Worm (Caenorhabditis elegans) whole organism, L1 larva: ENCODE data around the gene K03B4.1.

Experiments
- F16B12.6 ChIP-seq: fragments of 150-350 bp; optimal IDR thresholded peaks from 2 replicates; lab custom pipeline; 2014; ENCODE audit warnings: missing biosample characterization, missing genetic modification characterization
- aha-1 ChIP-seq: fragments of 150-350 bp; optimal IDR thresholded peaks from 2 replicates; lab custom pipeline; 2014; ENCODE audit warnings: missing biosample characterization, missing genetic modification characterization
- aly-2 ChIP-seq: fragments of 150-350 bp; optimal IDR thresholded peaks from 2 replicates; lab custom pipeline; 2014; ENCODE audit warnings: missing biosample characterization, missing genetic modification characterization
- ama-1 ChIP-seq: fragments of 150-350 bp; optimal IDR thresholded peaks from 2 replicates; lab custom pipeline; 2014
- blmp-1 ChIP-seq: fragments of 150-350 bp; optimal IDR thresholded peaks from 2 replicates; lab custom pipeline; 2014; ENCODE audit warnings: missing biosample characterization, missing genetic modification characterization
- ceh-63 ChIP-seq: fragments of 200-800 bp; sonication (Bioruptor generic); optimal IDR thresholded peaks from 2 replicates; lab custom pipeline; 2018; ENCODE audit warnings: mild to moderate bottlenecking, missing genetic modification characterization, missing compliant biosample characterization
- ceh-82 ChIP-seq, 3 experiments: fragments of 150-350 bp in 1 of 3; sonication (generic microtip) in 2 of 3; optimal IDR thresholded peaks; 2 replicates each; lab custom pipeline; 2014 to 2017; ENCODE audit warnings: missing biosample characterization in 3 of 3, missing genetic modification characterization in 3 of 3
- ceh-90 ChIP-seq: sonication (generic microtip); optimal IDR thresholded peaks from 2 replicates; lab custom pipeline; 2016; ENCODE audit warnings: missing genetic modification characterization, missing compliant biosample characterization
- ces-1 ChIP-seq: fragments of 150-350 bp; optimal IDR thresholded peaks from 2 replicates; lab custom pipeline; 2014; ENCODE audit warnings: missing biosample characterization, missing genetic modification reagents, missing genetic modification characterization
- dsc-1 ChIP-seq: sonication (generic microtip); optimal IDR thresholded peaks from 2 replicates; lab custom pipeline; 2016; ENCODE audit warnings: mild to moderate bottlenecking, missing genetic modification characterization, missing compliant biosample characterization
- efl-3 ChIP-seq: fragments of 200-800 bp; sonication (Bioruptor generic); optimal IDR thresholded peaks from 2 replicates; lab custom pipeline; 2018; ENCODE audit warnings: mild to moderate bottlenecking, missing genetic modification characterization, missing compliant biosample characterization
- egl-27 ChIP-seq, 2 experiments: fragments of 150-350 bp in 1 of 2; sonication (generic microtip); optimal IDR thresholded peaks; 3 replicates each; lab custom pipeline; 2017 to 2018; ENCODE audit warnings: missing biosample characterization in 2 of 2, missing genetic modification characterization in 2 of 2, missing genetic modification reagents in 2 of 2
- elt-2 ChIP-seq: sonication (generic microtip); optimal IDR thresholded peaks from 2 replicates; lab custom pipeline; 2016; ENCODE audit warnings: missing genetic modification characterization, mild to moderate bottlenecking, inconsistent platforms, missing compliant biosample characterization, missing genetic modification reagents
- elt-3 ChIP-seq, 6 experiments: fragments of 150-350 bp in 1 of 6; sonication (generic microtip); optimal IDR thresholded peaks; 2 replicates each; lab custom pipeline; 2017 to 2018; ENCODE audit warnings: missing biosample characterization in 6 of 6, missing genetic modification characterization in 6 of 6, inconsistent platforms in 1 of 6
- ets-5 ChIP-seq: fragments of 200-800 bp; sonication (Bioruptor generic); IDR thresholded peaks from 2 replicates; pipeline ENCODE4 v1.3.6; 2022; ENCODE audit warnings: missing genetic modification characterization, missing compliant biosample characterization
- fkh-10 ChIP-seq: sonication (generic microtip); optimal IDR thresholded peaks from 2 replicates; lab custom pipeline; 2017; ENCODE audit warnings: missing biosample characterization, missing genetic modification reagents, missing genetic modification characterization
- fkh-4 ChIP-seq: sonication (generic microtip); optimal IDR thresholded peaks from 2 replicates; lab custom pipeline; 2016; ENCODE audit warnings: missing compliant biosample characterization, missing genetic modification characterization, borderline replicate concordance
- grh-1 ChIP-seq: fragments of 200-800 bp; sonication (Bioruptor generic); IDR thresholded peaks from 2 replicates; pipeline ENCODE4 v1.3.6; 2022; ENCODE audit warnings: missing genetic modification reagents, missing genetic modification characterization, missing compliant biosample characterization
- hlh-4 ChIP-seq: sonication (generic microtip); optimal IDR thresholded peaks from 2 replicates; lab custom pipeline; 2016; ENCODE audit warnings: mild to moderate bottlenecking, missing genetic modification characterization, missing compliant biosample characterization
- hpl-2 ChIP-seq: fragments of 150-350 bp; optimal IDR thresholded peaks from 2 replicates; lab custom pipeline; 2014; ENCODE audit warnings: missing biosample characterization, missing genetic modification reagents, missing genetic modification characterization
- irx-1 ChIP-seq: sonication (generic microtip); optimal IDR thresholded peaks from 2 replicates; lab custom pipeline; 2016; ENCODE audit warnings: missing genetic modification characterization, missing compliant biosample characterization
- lin-14 ChIP-seq: fragments of 200-800 bp; sonication (Bioruptor generic); optimal IDR thresholded peaks from 2 replicates; lab custom pipeline; 2018; ENCODE audit warnings: mild to moderate bottlenecking, missing genetic modification characterization, moderate library complexity, missing compliant biosample characterization
- lin-35 ChIP-seq, 2 experiments: fragments of 150-350 bp; optimal IDR thresholded peaks; 2 replicates each; lab custom pipeline; 2014; ENCODE audit warnings: missing biosample characterization in 2 of 2, missing genetic modification characterization in 2 of 2, missing genetic modification reagents in 2 of 2
- lir-3 ChIP-seq: sonication (generic microtip); optimal IDR thresholded peaks from 2 replicates; lab custom pipeline; 2016; ENCODE audit warnings: mild to moderate bottlenecking, missing genetic modification characterization, moderate library complexity, missing compliant biosample characterization; ENCODE audit not compliant: poor library complexity
- lsy-2 ChIP-seq, 2 experiments: fragments of 150-350 bp; optimal IDR thresholded peaks; 2 replicates each; lab custom pipeline; 2014; ENCODE audit warnings: missing biosample characterization in 2 of 2, missing genetic modification characterization in 2 of 2
- mab-9 ChIP-seq: fragments of 200-800 bp; sonication (Bioruptor generic); IDR thresholded peaks from 2 replicates; pipeline ENCODE4 v1.3.6; 2022; ENCODE audit warnings: missing genetic modification reagents, missing genetic modification characterization, missing compliant biosample characterization
- mef-2 ChIP-seq: fragments of 150-350 bp; optimal IDR thresholded peaks from 2 replicates; lab custom pipeline; 2014; ENCODE audit warnings: missing biosample characterization, missing genetic modification characterization
- nhr-12 ChIP-seq: sonication (generic microtip); optimal IDR thresholded peaks from 2 replicates; lab custom pipeline; 2017; ENCODE audit warnings: missing biosample characterization, missing genetic modification characterization
- nhr-20 ChIP-seq: sonication (generic microtip); optimal IDR thresholded peaks from 2 replicates; lab custom pipeline; 2016; ENCODE audit warnings: mild to moderate bottlenecking, missing genetic modification characterization, missing compliant biosample characterization
- nhr-47 ChIP-seq: sonication (generic microtip); optimal IDR thresholded peaks from 2 replicates; lab custom pipeline; 2016; ENCODE audit warnings: mild to moderate bottlenecking, missing genetic modification characterization, moderate library complexity, missing compliant biosample characterization
- nhr-84 ChIP-seq: sonication (generic microtip); optimal IDR thresholded peaks from 2 replicates; lab custom pipeline; 2017; ENCODE audit warnings: missing biosample characterization, missing genetic modification characterization
- pag-3 ChIP-seq: sonication (generic microtip); optimal IDR thresholded peaks from 2 replicates; lab custom pipeline; 2017; ENCODE audit warnings: missing genetic modification characterization, mild to moderate bottlenecking, missing compliant biosample characterization, antibody characterized with exemption, borderline replicate concordance; ENCODE audit not compliant: insufficient read depth
- rnt-1 ChIP-seq: sonication (generic microtip); optimal IDR thresholded peaks from 2 replicates; lab custom pipeline; 2016; ENCODE audit warnings: mild to moderate bottlenecking, missing genetic modification characterization, moderate library complexity, missing compliant biosample characterization
- skn-1 ChIP-seq: fragments of 150-350 bp; optimal IDR thresholded peaks from 2 replicates; lab custom pipeline; 2014; ENCODE audit warnings: missing biosample characterization, missing genetic modification characterization
- snpc-4 ChIP-seq: fragments of 150-350 bp; optimal IDR thresholded peaks from 2 replicates; lab custom pipeline; 2014; ENCODE audit warnings: missing biosample characterization, missing genetic modification characterization
- snu-23 ChIP-seq: sonication (generic microtip); optimal IDR thresholded peaks from 2 replicates; lab custom pipeline; 2016; ENCODE audit warnings: missing genetic modification characterization, missing compliant biosample characterization
- swsn-7 ChIP-seq: sonication (generic microtip); optimal IDR thresholded peaks from 2 replicates; lab custom pipeline; 2016; ENCODE audit warnings: missing genetic modification characterization, missing compliant biosample characterization
- tlp-1 ChIP-seq: fragments of 150-350 bp; optimal IDR thresholded peaks from 2 replicates; lab custom pipeline; 2014; ENCODE audit warnings: missing biosample characterization, missing genetic modification characterization
- unc-62 ChIP-seq: fragments of 150-350 bp; optimal IDR thresholded peaks from 2 replicates; lab custom pipeline; 2014; ENCODE audit warnings: missing biosample characterization, missing genetic modification reagents, missing genetic modification characterization
- unc-98 ChIP-seq: fragments of 200-800 bp; sonication (Bioruptor generic); IDR thresholded peaks from 2 replicates; pipeline ENCODE4 v1.3.6; 2022; ENCODE audit warnings: missing genetic modification characterization, missing compliant biosample characterization
- vab-15 ChIP-seq: sonication (generic microtip); optimal IDR thresholded peaks from 2 replicates; lab custom pipeline; 2017; ENCODE audit warnings: missing genotype, mild to moderate bottlenecking, missing genetic modification characterization, missing compliant biosample characterization
- xbp-1 ChIP-seq: sonication (generic microtip); optimal IDR thresholded peaks from 2 replicates; lab custom pipeline; 2016; ENCODE audit warnings: missing genetic modification characterization, missing compliant biosample characterization
- zip-4 ChIP-seq: fragments of 200-800 bp; sonication (Bioruptor generic); optimal IDR thresholded peaks from 2 replicates; lab custom pipeline; 2018; ENCODE audit warnings: mild to moderate bottlenecking, missing genetic modification characterization, moderate library complexity, missing compliant biosample characterization
- ztf-11 ChIP-seq, 2 experiments: sonication (generic microtip); optimal IDR thresholded peaks; 2 replicates each; lab custom pipeline; 2016 to 2017; ENCODE audit warnings: missing genetic modification characterization in 2 of 2, missing biosample characterization in 1 of 2, missing compliant biosample characterization in 1 of 2

K03B4.1 gene

DNA sequence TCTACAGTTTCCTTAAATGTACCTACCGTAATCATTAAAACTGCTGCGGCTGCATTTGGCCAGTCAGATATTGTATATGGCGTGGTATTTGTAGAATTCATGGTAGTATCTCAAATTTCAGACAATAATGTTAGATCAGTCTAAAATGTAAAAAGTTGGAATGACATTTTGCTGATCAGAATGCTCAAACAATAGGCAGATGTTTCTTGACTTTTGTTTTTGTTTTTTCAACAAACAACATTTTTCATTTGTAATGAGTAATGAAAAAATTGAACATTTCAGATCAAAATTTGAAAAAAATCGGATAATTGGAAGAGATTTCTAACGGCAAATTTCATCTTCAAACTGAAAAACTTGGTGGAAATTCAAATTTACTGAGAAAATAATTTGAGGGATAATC, 20.5 kb upstream of the K03B4.1 start, which contains the start of gene srx-77:
srx-77 (minus strand) TSS at position 101 of the 400 bp plus-strand sequence.
- TF ChIP-seq ceh-82 (tag; optimal IDR thresholded peaks at IDR 0.05; lab: Kevin White, UChicago): no peak
- no peak for TF ChIP-seq pag-3 (tag; lab: Kevin White, UChicago)
- TF ChIP-seq swsn-7: no peak
- no peak for TF ChIP-seq lsy-2 (tag; optimal IDR thresholded peaks at IDR 0.05; lab: Kevin White, UChicago)
- no peak for TF ChIP-seq grh-1 (GFP tag; lab: Robert Waterston, UW)
- TF ChIP-seq blmp-1 (tag; lab: Kevin White, UChicago): no peak

DNA sequence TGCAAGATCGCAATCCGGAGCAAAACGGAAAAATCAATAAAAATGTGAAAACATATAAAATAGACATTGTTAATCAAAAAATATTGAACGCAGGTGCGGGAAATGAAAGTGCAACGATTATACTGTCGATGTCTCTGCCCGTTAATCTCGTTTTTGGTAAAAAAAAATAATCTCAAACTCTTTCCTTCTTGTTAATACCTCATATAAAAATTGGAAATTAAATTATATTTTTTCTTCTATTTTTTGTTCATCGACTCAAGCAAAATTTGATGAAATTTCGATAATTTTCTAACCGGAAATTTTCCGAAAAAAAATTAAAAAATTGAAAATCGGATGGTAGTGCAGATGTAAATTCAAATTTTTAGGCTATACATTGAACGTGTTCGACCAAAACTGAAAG, 16.6 kb upstream of the K03B4.1 start, which contains the start of gene K03B4.9:
K03B4.9 (minus strand) TSS at position 101 of the 400 bp plus-strand sequence.
- TF ChIP-seq nhr-20 (no peak), nhr-47 (tag; lab: Kevin White, UChicago) (no peak), tlp-1 (tag; lab: Kevin White, UChicago) (no peak)

DNA sequence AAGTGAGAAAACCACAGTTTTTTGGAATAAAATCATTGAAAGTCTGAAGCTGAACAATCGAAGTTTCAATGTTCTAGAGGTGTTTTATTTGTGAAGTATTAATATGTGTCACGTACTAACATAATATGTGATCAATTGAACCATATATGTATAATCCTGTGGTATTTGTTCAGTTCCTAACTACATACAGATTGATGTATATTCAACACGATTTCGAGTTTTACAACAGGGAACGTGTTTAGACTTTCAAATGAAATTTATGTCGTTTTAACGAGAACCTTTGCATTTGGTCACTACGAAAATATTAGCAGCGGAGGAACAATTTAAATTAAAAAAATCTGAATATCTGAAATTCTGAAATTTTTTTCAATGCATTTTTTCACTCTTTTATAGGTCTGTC, 14.6 kb upstream of the K03B4.1 start, which contains the start of gene K03B4.8:
K03B4.8 (minus strand) TSS at position 101 of the 400 bp plus-strand sequence.
- TF ChIP-seq lir-3 (tag; lab: Kevin White, UChicago) (no peak), hlh-4 (tag; lab: Kevin White, UChicago) (no peak), vab-15 (tag; lab: Kevin White, UChicago) (no peak), egl-27 (tag; optimal IDR thresholded peaks at IDR 0.05; lab: Kevin White, UChicago) (no peak), efl-3 (GFP tag; lab: Kevin White, UChicago) (no peak), ets-5 (GFP tag; lab: Robert Waterston, UW) (no peak), fkh-10 (GFP tag; lab: Kevin White, UChicago) (no peak), lsy-2 (tag; optimal IDR thresholded peaks at IDR 0.05; lab: Kevin White, UChicago) (no peak), ceh-90 (tag; lab: Kevin White, UChicago) (no peak), unc-98 (GFP tag; lab: Robert Waterston, UW) (no peak), mef-2 (no peak), blmp-1 (tag; lab: Kevin White, UChicago) (no peak), nhr-12 (tag; lab: Kevin White, UChicago) (no peak)

DNA sequence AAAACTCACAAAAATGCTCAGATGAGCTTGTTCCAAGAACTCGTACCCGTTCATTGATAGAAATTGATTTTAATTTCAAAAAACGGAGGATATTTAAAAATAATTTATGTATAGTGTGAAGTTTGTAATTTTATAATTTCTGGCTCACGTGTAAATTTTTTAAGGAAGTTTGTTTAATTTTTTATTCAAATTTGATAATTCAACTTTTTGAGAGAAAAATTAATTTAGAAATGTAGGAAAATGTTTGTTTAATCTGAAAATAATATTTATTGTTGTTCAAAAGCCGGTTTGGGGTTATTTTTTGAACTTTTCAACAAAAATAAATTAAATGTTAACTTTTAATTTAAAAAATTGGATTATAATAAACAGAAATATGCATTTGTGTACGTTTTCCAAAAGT, 13.0 kb upstream of the K03B4.1 start, which contains the start of gene K03B4.6:
K03B4.6 (minus strand) TSS at position 101 of the 400 bp plus-strand sequence.
- no peak for TF ChIP-seq irx-1
- TF ChIP-seq hpl-2 (GFP tag; lab: Kevin White, UChicago): no peak
- TF ChIP-seq ces-1 (GFP tag; lab: Kevin White, UChicago): no peak
- no peak for TF ChIP-seq lir-3 (tag; lab: Kevin White, UChicago)
- no peak for TF ChIP-seq F16B12.6 (tag; lab: Kevin White, UChicago)
- TF ChIP-seq unc-62 (GFP tag; lab: Kevin White, UChicago): no peak
- TF ChIP-seq xbp-1 (tag; lab: Kevin White, UChicago): no peak
- no peak for TF ChIP-seq blmp-1 (tag; lab: Kevin White, UChicago)
- no peak for TF ChIP-seq dsc-1 (tag; lab: Kevin White, UChicago)
- TF ChIP-seq nhr-84 (tag; lab: Kevin White, UChicago): no peak
- TF ChIP-seq elt-2 (tag; lab: Kevin White, UChicago): no peak
- TF ChIP-seq mab-9 (GFP tag; lab: Robert Waterston, UW): no peak
- TF ChIP-seq skn-1 (tag; lab: Kevin White, UChicago): no peak
- no peak for TF ChIP-seq nhr-20
- no peak for TF ChIP-seq ceh-63 (GFP tag; lab: Kevin White, UChicago)
- no peak for TF ChIP-seq lin-35 (GFP tag; optimal IDR thresholded peaks at IDR 0.05; lab: Kevin White, UChicago)

DNA sequence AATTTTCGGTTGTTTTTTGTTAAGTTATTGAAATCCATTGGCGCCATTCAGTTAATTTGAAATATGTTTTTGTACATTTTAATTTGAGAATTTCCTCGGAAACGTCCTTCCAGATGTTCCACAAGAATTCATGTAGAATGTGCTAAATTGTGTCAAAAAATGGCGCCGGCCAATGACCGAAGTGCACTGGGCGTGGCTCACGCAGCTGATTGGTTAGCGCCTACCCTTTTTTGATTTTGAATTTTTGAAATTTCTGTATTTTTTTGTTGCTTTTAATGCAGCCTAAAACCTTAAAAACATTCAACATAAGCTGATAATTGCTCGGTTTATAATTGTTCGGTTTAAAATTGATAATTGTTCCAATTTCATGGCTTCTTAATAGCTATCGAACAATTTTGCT, 12.3 kb upstream of the K03B4.1 start:
- TF ChIP-seq snu-23 (GFP tag; lab: Kevin White, UChicago) (no peak), aly-2 (tag; lab: Kevin White, UChicago) (no peak), nhr-84 (tag; lab: Kevin White, UChicago) (no peak), lin-14 (GFP tag; lab: Kevin White, UChicago) (no peak), rnt-1 (tag; lab: Kevin White, UChicago) (no peak), nhr-47 (tag; lab: Kevin White, UChicago) (no peak), ztf-11 (tag; optimal IDR thresholded peaks at IDR 0.05; lab: Kevin White, UChicago) (no peak), efl-3 (GFP tag; lab: Kevin White, UChicago) (no peak), vab-15 (tag; lab: Kevin White, UChicago) (no peak), aha-1 (no peak), fkh-4 (no peak), elt-3 (tag; optimal IDR thresholded peaks at IDR 0.05; lab: Kevin White, UChicago) (no peak), zip-4 (no peak), ama-1 (lab: Kevin White, UChicago) (no peak), ceh-63 (GFP tag; lab: Kevin White, UChicago) (no peak), snpc-4 (tag; lab: Kevin White, UChicago) (no peak)
